Worm (Caenorhabditis elegans) whole organism, mixed stage, embryonic: ENCODE results near the gene tmc-1.

Experiments used
- blmp-1 ChIP-seq: fragments of 150-350 bp; optimal IDR thresholded peaks from 2 replicates; lab custom pipeline; 2014; ENCODE audit warnings: missing biosample characterization, missing genetic modification characterization
- elt-3 ChIP-seq: fragments of 150-350 bp; optimal IDR thresholded peaks from 2 replicates; lab custom pipeline; 2014; ENCODE audit warnings: missing biosample characterization, missing genetic modification characterization
- lin-32 ChIP-seq: fragments of 200-800 bp; sonication (Bioruptor generic); optimal IDR thresholded peaks from 2 replicates; lab custom pipeline; 2018; ENCODE audit warnings: mild to moderate bottlenecking, missing genetic modification characterization, missing compliant biosample characterization
- mab-5 ChIP-seq: fragments of 150-350 bp; optimal IDR thresholded peaks from 2 replicates; lab custom pipeline; 2014; ENCODE audit warnings: missing biosample characterization, missing genetic modification characterization
- nhr-12 ChIP-seq: fragments of 150-350 bp; optimal IDR thresholded peaks from 2 replicates; lab custom pipeline; 2014; ENCODE audit warnings: missing biosample characterization, missing genetic modification characterization
- nhr-76 ChIP-seq: sonication (generic microtip); optimal IDR thresholded peaks from 2 replicates; lab custom pipeline; 2017; ENCODE audit warnings: missing biosample characterization, missing genetic modification characterization
- unc-39 ChIP-seq: fragments of 150-350 bp; optimal IDR thresholded peaks from 2 replicates; lab custom pipeline; 2014; ENCODE audit warnings: missing biosample characterization, missing genetic modification characterization
- unc-62 ChIP-seq: fragments of 150-350 bp; optimal IDR thresholded peaks from 2 replicates; lab custom pipeline; 2014; ENCODE audit warnings: missing biosample characterization, missing genetic modification reagents, missing genetic modification characterization
- ztf-11 ChIP-seq: fragments of 150-350 bp; optimal IDR thresholded peaks from 2 replicates; lab custom pipeline; 2014; ENCODE audit warnings: missing biosample characterization, missing genetic modification characterization

ce11 chrX:1120326-1120725 lies 41.7 kb upstream of the tmc-1 start:
- TF ChIP-seq nhr-12: no peak
- TF ChIP-seq nhr-76 (tag; lab: Kevin White, UChicago): no peak
- TF ChIP-seq elt-3: no peak
- no peak for TF ChIP-seq lin-32
- no peak for TF ChIP-seq blmp-1 (tag; lab: Kevin White, UChicago)
- TF ChIP-seq mab-5 (tag; lab: Kevin White, UChicago): peak; percentile 52
- TF ChIP-seq ztf-11 (tag; lab: Kevin White, UChicago): peak; percentile 36
- TF ChIP-seq unc-39 (tag; lab: Kevin White, UChicago): no peak
- TF ChIP-seq unc-62 (GFP tag; lab: Kevin White, UChicago): peak; percentile 99
